Fruit fly (Drosophila melanogaster) whole organism, embryonic: ENCODE results near the gene prg.

Source experiments
- B-H1 ChIP-seq: fragments of 200-800 bp; sonication (Bioruptor generic); IDR thresholded peaks from 3 replicates; pipeline ENCODE4 v1.3.6; 2022; ENCODE audit warnings: missing biosample characterization, missing genetic modification characterization
- CG11723 ChIP-seq: fragments of 200-800 bp; sonication (Bioruptor generic); optimal IDR thresholded peaks from 2 replicates; lab custom pipeline; 2017; ENCODE audit warnings: missing biosample characterization, mild to moderate bottlenecking, missing genetic modification characterization
- CG12071 ChIP-seq: fragments of 200-800 bp; sonication (Bioruptor generic); optimal IDR thresholded peaks from 3 replicates; lab custom pipeline; 2018; ENCODE audit warnings: missing biosample characterization, mild to moderate bottlenecking, missing genetic modification characterization
- CG13624 ChIP-seq: fragments of 200-800 bp; sonication (Bioruptor generic); optimal IDR thresholded peaks from 2 replicates; lab custom pipeline; 2016; ENCODE audit warnings: missing biosample characterization, missing genetic modification characterization
- CG15073 ChIP-seq: fragments of 200-800 bp; sonication (Bioruptor generic); optimal IDR thresholded peaks from 2 replicates; lab custom pipeline; 2016; ENCODE audit warnings: missing biosample characterization, missing genetic modification characterization
- CG17328 ChIP-seq: fragments of 200-800 bp; sonication (Bioruptor generic); IDR thresholded peaks from 2 replicates; pipeline ENCODE4 v1.3.6; 2022; ENCODE audit warnings: missing biosample characterization, missing genetic modification characterization
- CG17361 ChIP-seq: fragments of 200-800 bp; sonication (Bioruptor generic); IDR thresholded peaks from 3 replicates; pipeline ENCODE4 v1.3.6; 2022; ENCODE audit warnings: missing biosample characterization, missing genetic modification characterization
- CG18619 ChIP-seq: fragments of 200-800 bp; sonication (Bioruptor generic); optimal IDR thresholded peaks from 3 replicates; lab custom pipeline; 2017; ENCODE audit warnings: missing biosample characterization, mild to moderate bottlenecking, missing genetic modification characterization
- CG30431 ChIP-seq: fragments of 200-800 bp; sonication (Bioruptor generic); optimal IDR thresholded peaks from 2 replicates; lab custom pipeline; 2017; ENCODE audit warnings: missing biosample characterization, missing genetic modification characterization
- CG31388 ChIP-seq: fragments of 200-800 bp; sonication (Bioruptor generic); optimal IDR thresholded peaks from 2 replicates; lab custom pipeline; 2016; ENCODE audit warnings: missing biosample characterization, missing genetic modification characterization
- CG3281 ChIP-seq: fragments of 200-800 bp; sonication (Bioruptor generic); optimal IDR thresholded peaks from 3 replicates; lab custom pipeline; 2017; ENCODE audit warnings: missing biosample characterization, mild to moderate bottlenecking, missing genetic modification characterization
- CG34422 ChIP-seq: fragments of 200-800 bp; sonication (Bioruptor generic); IDR thresholded peaks from 3 replicates; pipeline ENCODE4 v1.3.6; 2022; ENCODE audit warnings: missing biosample characterization, missing genetic modification characterization
- CG4360 ChIP-seq: fragments of 200-800 bp; sonication (Bioruptor generic); IDR thresholded peaks from 2 replicates; pipeline ENCODE4 v1.3.6; 2022; ENCODE audit warnings: missing biosample characterization, missing genetic modification characterization
- CG7839 ChIP-seq: fragments of 200-800 bp; sonication (Bioruptor generic); optimal IDR thresholded peaks from 3 replicates; lab custom pipeline; 2018; ENCODE audit warnings: missing biosample characterization, mild to moderate bottlenecking, missing genetic modification characterization, moderate library complexity
- CG8281 ChIP-seq: fragments of 200-800 bp; sonication (Bioruptor generic); optimal IDR thresholded peaks from 2 replicates; lab custom pipeline; 2018; ENCODE audit warnings: missing biosample characterization, mild to moderate bottlenecking, missing genetic modification characterization, moderate library complexity
- CG9797 ChIP-seq: fragments of 200-800 bp; sonication (Bioruptor generic); optimal IDR thresholded peaks from 3 replicates; lab custom pipeline; 2018; ENCODE audit warnings: missing biosample characterization, mild to moderate bottlenecking, missing genetic modification characterization
- CG9932 ChIP-seq: fragments of 200-800 bp; sonication (Bioruptor generic); IDR thresholded peaks from 2 replicates; pipeline ENCODE4 v1.3.6; 2022; ENCODE audit warnings: missing biosample characterization, missing genetic modification characterization
- CkIIα-i1 ChIP-seq: fragments of 200-800 bp; sonication (Bioruptor generic); IDR thresholded peaks from 2 replicates; pipeline ENCODE4 v1.3.6; 2022; ENCODE audit warnings: missing biosample characterization, missing genetic modification characterization
- D19A ChIP-seq: fragments of 200-800 bp; optimal IDR thresholded peaks from 3 replicates; lab custom pipeline; 2019; ENCODE audit warnings: missing biosample characterization, mild to moderate bottlenecking, missing genetic modification characterization, moderate library complexity
- Dad ChIP-seq: fragments of 200-800 bp; sonication (Bioruptor generic); optimal IDR thresholded peaks from 3 replicates; lab custom pipeline; 2016; ENCODE audit warnings: missing biosample characterization, missing genetic modification characterization
- Dp ChIP-seq: fragments of 200-800 bp; sonication (Bioruptor generic); optimal IDR thresholded peaks from 2 replicates; lab custom pipeline; 2018; ENCODE audit warnings: missing biosample characterization, mild to moderate bottlenecking, missing genetic modification characterization, moderate library complexity
- Ets97D ChIP-seq: fragments of 200-800 bp; sonication (Bioruptor generic); optimal IDR thresholded peaks from 3 replicates; lab custom pipeline; 2016; ENCODE audit warnings: missing biosample characterization, missing genetic modification characterization
- Fer3 ChIP-seq: fragments of 200-800 bp; sonication (Bioruptor generic); optimal IDR thresholded peaks from 2 replicates; lab custom pipeline; 2018; ENCODE audit warnings: missing biosample characterization, mild to moderate bottlenecking, missing genetic modification characterization, moderate library complexity
- Kr ChIP-seq: fragments of 200-800 bp; sonication (Bioruptor generic); optimal IDR thresholded peaks from 2 replicates; lab custom pipeline; 2017; ENCODE audit warnings: missing biosample characterization, mild to moderate bottlenecking, missing genetic modification characterization
- MBD-R2 ChIP-seq: fragments of 200-800 bp; sonication (Bioruptor generic); IDR thresholded peaks from 2 replicates; pipeline ENCODE4 v1.3.6; 2022; ENCODE audit warnings: missing biosample characterization, missing genetic modification characterization
- Meics ChIP-seq: fragments of 200-800 bp; sonication (Bioruptor generic); optimal IDR thresholded peaks from 2 replicates; lab custom pipeline; 2017; ENCODE audit warnings: missing biosample characterization, mild to moderate bottlenecking, missing genetic modification characterization
- NfI ChIP-seq: fragments of 200-800 bp; sonication (Bioruptor generic); optimal IDR thresholded peaks from 3 replicates; lab custom pipeline; 2018; ENCODE audit warnings: missing biosample characterization, mild to moderate bottlenecking, missing genetic modification characterization, moderate library complexity
- Rfx ChIP-seq: fragments of 200-800 bp; sonication (Bioruptor generic); IDR thresholded peaks from 2 replicates; pipeline ENCODE4 v1.3.6; 2022; ENCODE audit warnings: missing biosample characterization, missing genetic modification characterization
- Six4 ChIP-seq: fragments of 200-800 bp; sonication (Bioruptor generic); optimal IDR thresholded peaks from 2 replicates; lab custom pipeline; 2016; ENCODE audit warnings: missing biosample characterization, missing genetic modification characterization
- Tbp ChIP-seq: fragments of >200 bp; optimal IDR thresholded peaks from 2 replicates; lab custom pipeline; 2018; ENCODE audit warnings: missing biosample characterization, missing genetic modification characterization
- YL-1 ChIP-seq: fragments of 200-800 bp; sonication (Bioruptor generic); optimal IDR thresholded peaks from 3 replicates; lab custom pipeline; 2017; ENCODE audit warnings: missing biosample characterization, mild to moderate bottlenecking, missing genetic modification characterization
- aop ChIP-seq: fragments of 200-800 bp; sonication (Bioruptor generic); IDR thresholded peaks from 2 replicates; pipeline ENCODE4 v1.3.6; 2022; ENCODE audit warnings: missing biosample characterization, missing genetic modification characterization
- bab2 ChIP-seq: fragments of 200-800 bp; sonication (Bioruptor generic); optimal IDR thresholded peaks from 2 replicates; lab custom pipeline; 2016; ENCODE audit warnings: missing biosample characterization, missing genetic modification characterization
- bigmax ChIP-seq: fragments of 200-800 bp; sonication (Bioruptor generic); optimal IDR thresholded peaks from 2 replicates; lab custom pipeline; 2018; ENCODE audit warnings: missing biosample characterization, mild to moderate bottlenecking, missing genetic modification characterization
- bowl ChIP-seq: fragments of 200-800 bp; sonication (Bioruptor generic); IDR thresholded peaks from 2 replicates; pipeline ENCODE4 v1.3.6; 2022; ENCODE audit warnings: missing biosample characterization, missing genetic modification characterization
- btn ChIP-seq: fragments of 200-800 bp; sonication (Bioruptor generic); optimal IDR thresholded peaks from 2 replicates; lab custom pipeline; 2016; ENCODE audit warnings: missing biosample characterization, missing genetic modification characterization
- cg ChIP-seq: fragments of 200-800 bp; sonication (Bioruptor generic); optimal IDR thresholded peaks from 3 replicates; lab custom pipeline; 2019; ENCODE audit warnings: missing biosample characterization, mild to moderate bottlenecking, missing genetic modification characterization, moderate library complexity
- corto ChIP-seq: fragments of 200-800 bp; sonication (Bioruptor generic); optimal IDR thresholded peaks from 2 replicates; lab custom pipeline; 2016; ENCODE audit warnings: missing biosample characterization, mild to moderate bottlenecking, missing genetic modification characterization, moderate library complexity
- crp ChIP-seq, 2 experiments: fragments of 200-800 bp; sonication (Bioruptor generic); optimal IDR thresholded peaks; 2 replicates in 1 of 2; 3 replicates in 1 of 2; lab custom pipeline; 2017; ENCODE audit warnings: missing biosample characterization in 2 of 2, missing genetic modification characterization in 2 of 2, mild to moderate bottlenecking in 1 of 2, moderate library complexity in 1 of 2
- ftz-f1 ChIP-seq: fragments of 200-800 bp; sonication (Bioruptor generic); optimal IDR thresholded peaks from 2 replicates; lab custom pipeline; 2016; ENCODE audit warnings: missing biosample characterization, missing genetic modification characterization
- fu2 ChIP-seq: fragments of 200-800 bp; sonication (Bioruptor generic); optimal IDR thresholded peaks from 2 replicates; lab custom pipeline; 2016; ENCODE audit warnings: missing biosample characterization, missing genetic modification characterization
- hkb ChIP-seq, 2 experiments: fragments of 200-800 bp in 1 of 2; fragments of >200 bp in 1 of 2; sonication (Bioruptor generic) in 1 of 2; IDR thresholded peaks in 1 of 2; optimal IDR thresholded peaks in 1 of 2; 2 replicates each; pipeline versions ENCODE4 v1.3.6 to Lab custom; 2017 to 2022; ENCODE audit warnings: missing biosample characterization in 1 of 2, missing genetic modification characterization in 1 of 2
- insv ChIP-seq, 2 experiments: fragments of 200-800 bp; sonication (Bioruptor generic); optimal IDR thresholded peaks; 3 replicates each; lab custom pipeline; 2016 to 2018; ENCODE audit warnings: missing biosample characterization in 2 of 2, missing genetic modification characterization in 2 of 2
- inv ChIP-seq: fragments of 200-800 bp; sonication (Bioruptor generic); IDR thresholded peaks from 2 replicates; pipeline ENCODE4 v1.3.6; 2022; ENCODE audit warnings: missing biosample characterization, missing genetic modification characterization; ENCODE audit not compliant: partially characterized antibody
- lilli ChIP-seq: fragments of 200-800 bp; sonication (Bioruptor generic); optimal IDR thresholded peaks from 3 replicates; lab custom pipeline; 2016; ENCODE audit warnings: missing biosample characterization, missing genetic modification characterization
- lola ChIP-seq, 3 experiments: fragments of >200 bp in 2 of 3; fragments of 200-800 bp in 1 of 3; sonication (Bioruptor generic) in 1 of 3; optimal IDR thresholded peaks; 2 replicates each; lab custom pipeline; 2017 to 2019; ENCODE audit warnings: missing biosample characterization in 3 of 3, missing genetic modification characterization in 3 of 3, mild to moderate bottlenecking in 1 of 3, moderate library complexity in 1 of 3
- nerfin-1 ChIP-seq: fragments of 200-800 bp; sonication (Bioruptor generic); optimal IDR thresholded peaks from 3 replicates; lab custom pipeline; 2019; ENCODE audit warnings: missing biosample characterization, mild to moderate bottlenecking, missing genetic modification characterization, moderate library complexity
- slbo ChIP-seq: fragments of 200-800 bp; sonication (Bioruptor generic); IDR thresholded peaks from 2 replicates; pipeline ENCODE4 v1.3.6; 2022; ENCODE audit warnings: missing biosample characterization, missing genetic modification characterization
- sob ChIP-seq: fragments of 200-800 bp; sonication (Bioruptor generic); IDR thresholded peaks from 2 replicates; pipeline ENCODE4 v1.3.6; 2022; ENCODE audit warnings: missing biosample characterization, missing genetic modification characterization
- wdn ChIP-seq: fragments of 200-800 bp; sonication (Bioruptor generic); IDR thresholded peaks from 2 replicates; pipeline ENCODE4 v1.3.6; 2022; ENCODE audit warnings: missing biosample characterization, missing genetic modification characterization

The prg gene

DNA sequence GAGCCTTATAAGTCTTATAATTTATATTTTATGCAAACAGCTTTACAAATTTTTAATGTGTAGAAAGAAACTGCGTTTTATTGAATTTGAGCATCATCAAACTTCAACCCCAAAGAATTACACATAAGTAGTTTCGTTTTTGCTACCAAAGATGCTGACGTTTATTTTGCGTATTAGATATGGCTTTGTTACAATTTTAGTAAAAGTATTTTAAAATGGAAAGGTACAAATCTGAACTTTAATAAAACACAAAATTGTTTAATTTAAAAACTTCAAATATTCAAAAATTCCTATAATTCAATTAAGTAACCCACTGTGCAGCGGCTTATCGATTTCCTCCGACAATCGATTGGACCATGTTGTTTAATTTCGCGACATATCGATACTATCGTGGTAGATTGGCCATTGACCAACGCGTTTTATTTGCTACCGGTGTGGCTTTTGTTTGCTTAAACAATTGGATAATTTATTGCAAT, at the start of gene prg (continued):
- TF ChIP-seq Kr: no peak
- peak; percentile 59 for TF ChIP-seq Dp (GFP tag; lab: Kevin White, UChicago)
- peak; percentile 29; the same call in 1 of the 3 replicates for TF ChIP-seq CG34422 (GFP tag; lab: Robert Waterston, UW)
- TF ChIP-seq CG12071 (GFP tag; lab: Kevin White, UChicago): no peak
- TF ChIP-seq cg (GFP tag; lab: Kevin White, UChicago): no peak
- peak; percentile 66 for TF ChIP-seq slbo
- TF ChIP-seq nerfin-1: peak; percentile 7
- TF ChIP-seq hkb (optimal IDR thresholded peaks at IDR 0.05; lab: Kevin White, UChicago): no peak
- peak; percentile 79 for TF ChIP-seq hkb (GFP tag; IDR thresholded peaks at IDR 0.05; lab: Robert Waterston, UW)
- peak; percentile 60 for TF ChIP-seq Dad (GFP tag; lab: Kevin White, UChicago)
- TF ChIP-seq CG4360 (GFP tag; lab: Robert Waterston, UW): no peak
- peak; percentile 48; the same call in 1 of the 2 replicates for TF ChIP-seq CG17328
- no peak for TF ChIP-seq CG30431 (GFP tag; lab: Kevin White, UChicago)
- TF ChIP-seq B-H1: no peak
- peak in 1 of 3 experiments; percentile 54 for TF ChIP-seq lola (GFP tag; optimal IDR thresholded peaks at IDR 0.05; lab: Kevin White, UChicago)
- no peak for TF ChIP-seq CG9797
- TF ChIP-seq CkIIα-i1 (GFP tag; lab: Robert Waterston, UW): no peak
- peak; percentile 78 for TF ChIP-seq CG17361 (GFP tag; lab: Robert Waterston, UW)
- TF ChIP-seq YL-1 (GFP tag; lab: Kevin White, UChicago): peak; percentile 78
- no peak for TF ChIP-seq btn
- TF ChIP-seq D19A: peak; percentile 67
- TF ChIP-seq wdn (GFP tag; lab: Robert Waterston, UW): 0 out of 2 replicates have a peak, but pooled peaks have one; percentile 32
- no peak; the same call in 1 of the 2 replicates for TF ChIP-seq bowl (GFP tag; lab: Robert Waterston, UW)
- peak; percentile 79 for TF ChIP-seq CG7839 (tag; lab: Kevin White, UChicago)
- TF ChIP-seq NfI (GFP tag; lab: Kevin White, UChicago): peak; percentile 74
- TF ChIP-seq CG18619 (GFP tag; lab: Kevin White, UChicago): peak; percentile 52
- peak; percentile 70 for TF ChIP-seq Meics (GFP tag; lab: Kevin White, UChicago)
- no peak for TF ChIP-seq corto (GFP tag; lab: Kevin White, UChicago)
- TF ChIP-seq lilli: peak; percentile 74
- peak; percentile 73 for TF ChIP-seq CG3281 (GFP tag; lab: Kevin White, UChicago)
- peak; percentile 90 for TF ChIP-seq inv (GFP tag; lab: Robert Waterston, UW)
- TF ChIP-seq Ets97D (GFP tag; lab: Kevin White, UChicago): peak; percentile 44
- peak; percentile 71 for TF ChIP-seq CG9932
- TF ChIP-seq CG31388: no peak
- peak; percentile 79 for TF ChIP-seq fu2 (GFP tag; lab: Kevin White, UChicago)
- no peak for TF ChIP-seq Tbp (GFP tag; lab: Kevin White, UChicago)
- TF ChIP-seq Rfx: peak; percentile 77
- TF ChIP-seq Six4 (GFP tag; lab: Kevin White, UChicago): peak; percentile 26
- TF ChIP-seq bigmax: no peak
- TF ChIP-seq bab2 (GFP tag; lab: Kevin White, UChicago): peak; percentile 72
- peak; percentile 26 for TF ChIP-seq CG8281 (tag; lab: Kevin White, UChicago)
- no peak for TF ChIP-seq ftz-f1 (GFP tag; lab: Kevin White, UChicago)
- peak; percentile 62 for TF ChIP-seq sob (GFP tag; lab: Robert Waterston, UW)
- TF ChIP-seq crp (GFP tag; optimal IDR thresholded peaks at IDR 0.05; lab: Kevin White, UChicago): peak in 1 of 2 experiments; percentile 38
- TF ChIP-seq CG13624 (GFP tag; lab: Kevin White, UChicago): peak; percentile 66
- TF ChIP-seq MBD-R2 (GFP tag; lab: Robert Waterston, UW): peak; percentile 90
- no peak for TF ChIP-seq aop (GFP tag; lab: Robert Waterston, UW)
- peak; percentile 66 for TF ChIP-seq Fer3 (tag; lab: Kevin White, UChicago)
- no peak for TF ChIP-seq CG15073 (GFP tag; lab: Kevin White, UChicago)
- TF ChIP-seq CG11723 (GFP tag; lab: Kevin White, UChicago): peak; percentile 21
- TF ChIP-seq insv (GFP tag; optimal IDR thresholded peaks at IDR 0.05; lab: Kevin White, UChicago): peak in 1 of 2 experiments; percentile 58
